Fruit fly (Drosophila melanogaster): Measurements from ENCODE around the gene CG6908.

DNA sequence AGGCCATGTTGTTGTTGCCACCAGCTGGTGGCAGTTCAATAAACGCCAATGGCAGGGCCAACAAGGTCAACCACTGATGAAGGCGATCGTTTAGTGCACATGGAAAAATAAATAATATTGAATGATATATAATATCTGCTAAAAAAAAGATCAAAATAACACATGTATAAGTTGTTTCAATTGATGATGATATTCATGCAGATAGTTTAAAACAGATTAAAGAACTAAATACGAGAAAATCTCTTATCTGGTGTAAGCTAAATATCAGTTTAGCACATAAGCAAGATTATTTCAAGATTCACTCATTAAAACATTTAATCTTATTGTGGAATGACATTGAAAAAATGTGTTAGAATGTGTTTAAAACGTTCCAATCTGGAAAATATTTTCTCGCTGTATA lies 26.4 kb downstream of the CG6908 start:
- TF ChIP-seq zfh1 (GFP tag; IDR thresholded peaks at IDR 0.05) (no peak), Neu2 (GFP tag; optimal IDR thresholded peaks at IDR 0.05; ENCODE audit: borderline replicate concordance) (no peak), unc-4 (GFP tag; IDR thresholded peaks at IDR 0.05; ENCODE audit: partially characterized antibody) (no peak), CG4424 (GFP tag; optimal IDR thresholded peaks at IDR 0.05) (peak; percentile 39), fu2 (GFP tag; optimal IDR thresholded peaks at IDR 0.05) (no peak), CG2875 (GFP tag; optimal IDR thresholded peaks at IDR 0.05) (peak; percentile 19), CG17802 (tag; optimal IDR thresholded peaks at IDR 0.05) (no peak), CG30431 (GFP tag; optimal IDR thresholded peaks at IDR 0.05) (no peak), crc (GFP tag; optimal IDR thresholded peaks at IDR 0.05) (no peak)
